Worm (Caenorhabditis elegans): ENCODE results near the gene nhr-274.

DNA sequence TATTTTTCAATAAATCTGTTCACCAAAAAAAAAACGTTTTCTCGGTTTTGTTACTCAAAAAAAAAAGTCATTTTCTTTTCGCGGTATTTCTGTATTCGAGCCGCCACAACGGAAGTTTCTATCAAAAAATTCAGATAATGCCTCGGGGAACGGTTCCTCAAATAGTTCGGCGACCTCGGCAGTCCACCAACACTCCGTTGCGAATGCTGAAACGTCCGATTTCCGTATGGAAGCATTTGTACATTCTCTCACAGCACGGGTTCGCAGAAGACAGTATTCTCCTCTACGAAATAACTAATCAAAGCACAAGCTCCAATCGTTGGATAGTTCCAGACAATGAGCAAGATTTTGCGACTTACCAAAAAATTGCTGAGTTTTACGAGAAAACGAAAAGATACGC is 14.9 kb upstream of the nhr-274 start, which contains the start of gene Y41D4B.4:
- no peak for TF ChIP-seq ama-1 (optimal IDR thresholded peaks at IDR 0.05)
- TF ChIP-seq flt-1 (GFP tag; IDR thresholded peaks at IDR 0.05), result no peak
- TF ChIP-seq B0310.2 (tag; optimal IDR thresholded peaks at IDR 0.05), result no peak
- TF ChIP-seq scrt-1 (GFP tag; IDR thresholded peaks at IDR 0.05), result no peak
- no peak for TF ChIP-seq ceh-13 (GFP tag; optimal IDR thresholded peaks at IDR 0.05)
- no peak for TF ChIP-seq ceh-36 (tag; optimal IDR thresholded peaks at IDR 0.05)
- TF ChIP-seq pes-1 (GFP tag; IDR thresholded peaks at IDR 0.05), result no peak
- TF ChIP-seq tra-4 (tag; optimal IDR thresholded peaks at IDR 0.05), result no peak
- no peak for TF ChIP-seq tbx-37 (GFP tag; conservative IDR thresholded peaks at IDR 0.05)
